Worm (Caenorhabditis elegans) whole organism, early embryonic: Measurements from ENCODE around the gene Y43B11AR.1.

Experiments
- ama-1 ChIP-seq: fragments of 150-350 bp; optimal IDR thresholded peaks from 2 replicates; lab custom pipeline; 2014
- ceh-36 ChIP-seq: sonication (generic microtip); optimal IDR thresholded peaks from 2 replicates; lab custom pipeline; 2016; ENCODE audit warnings: missing genetic modification characterization, inconsistent platforms, missing compliant biosample characterization
- ets-7 ChIP-seq: sonication (generic microtip); optimal IDR thresholded peaks from 2 replicates; lab custom pipeline; 2016; ENCODE audit warnings: missing genotype, missing genetic modification characterization, missing compliant biosample characterization

ce11 chrIV:7075063-7075462 lies 6.3 kb upstream of the Y43B11AR.1 start, which contains the start of gene srg-50:
- TF ChIP-seq ama-1 (lab: Kevin White, UChicago) = no peak
- TF ChIP-seq ceh-36 (tag; lab: Kevin White, UChicago) = no peak
- TF ChIP-seq ets-7 (tag; lab: Kevin White, UChicago) = no peak
